Comparison of ENCODE assay signal across 1 worm cellular context in genomic region chrIII:8815699-8816098, ce11.
TF ChIP-seq lines count a peak whose summit lies in the region.

No protein-coding gene starts in this region.

TF ChIP-seq in whole organism, L1 larva, 84 proteins besides CTCF, POLR2A, EP300 and RAD21 (continued from another document):
- no peak for TF ChIP-seq nhr-237 (tag; optimal IDR thresholded peaks at IDR 0.05; lab: Kevin White, UChicago)
- peak in 1 of 2 experiments; percentile 15 for TF ChIP-seq efl-1 (optimal IDR thresholded peaks at IDR 0.05; lab: Kevin White, UChicago)
- peak in 1 of 2 experiments; percentile 89 for TF ChIP-seq efl-1 (GFP tag; optimal IDR thresholded peaks at IDR 0.05 in 1 of 2; lab: Kevin White, UChicago)
- TF ChIP-seq lin-35 (GFP tag; optimal IDR thresholded peaks at IDR 0.05; lab: Kevin White, UChicago) = peak in 1 of 2 experiments; percentile 25
- peak; percentile 95 for TF ChIP-seq pag-3 (tag; optimal IDR thresholded peaks at IDR 0.05; lab: Kevin White, UChicago; ENCODE audit: borderline replicate concordance, insufficient read depth)
- no peak for TF ChIP-seq nhr-47 (tag; optimal IDR thresholded peaks at IDR 0.05; lab: Kevin White, UChicago)
- TF ChIP-seq snu-23 (GFP tag; optimal IDR thresholded peaks at IDR 0.05; lab: Kevin White, UChicago) = peak; percentile 35
- TF ChIP-seq tlp-1 (tag; optimal IDR thresholded peaks at IDR 0.05; lab: Kevin White, UChicago) = no peak
- no peak for TF ChIP-seq nhr-77 (tag; optimal IDR thresholded peaks at IDR 0.05; lab: Kevin White, UChicago)
- TF ChIP-seq lsy-2 (tag; optimal IDR thresholded peaks at IDR 0.05; lab: Kevin White, UChicago) = peak in 1 of 2 experiments; percentile 40
